Fruit fly (Drosophila melanogaster): Measurements from ENCODE around the gene CG4631.

The CG4631 gene

DNA sequence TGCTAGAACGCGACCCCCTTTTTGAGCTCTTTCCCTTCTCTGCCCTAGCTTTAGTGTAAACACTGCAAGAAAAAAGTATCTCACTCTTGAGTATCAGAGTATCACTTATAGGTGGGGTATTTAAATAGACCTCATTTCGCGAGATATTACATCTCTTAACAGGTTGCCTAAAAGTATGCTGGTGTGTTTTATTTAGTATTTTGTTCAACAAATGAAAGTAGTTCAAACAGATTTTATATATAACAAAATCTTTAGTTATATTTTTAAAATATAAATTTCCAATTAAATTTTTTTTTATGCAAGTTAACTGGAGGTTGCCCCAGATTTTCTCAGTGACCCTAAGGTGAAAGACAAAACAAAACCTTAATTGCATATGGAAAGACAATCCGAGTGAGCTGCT lies 15.7 kb upstream of the CG4631 start (continued):
- peak; percentile 77 for TF ChIP-seq OdsH (GFP tag; optimal IDR thresholded peaks at IDR 0.05)
- TF ChIP-seq net (GFP tag; optimal IDR thresholded peaks at IDR 0.05), result peak; percentile 42
- peak; percentile 92 for TF ChIP-seq Eip78C (GFP tag)
- peak; percentile 37 for TF ChIP-seq CG4318 (GFP tag; optimal IDR thresholded peaks at IDR 0.05)
- no peak for TF ChIP-seq vri (GFP tag; optimal IDR thresholded peaks at IDR 0.05)
- peak; percentile 50 for TF ChIP-seq CG11902 (GFP tag; optimal IDR thresholded peaks at IDR 0.05)
- peak; percentile 69 to 87 for TF ChIP-seq salr (GFP tag; optimal IDR thresholded peaks at IDR 0.05)
- peak; percentile 48 for TF ChIP-seq Gug (GFP tag; IDR thresholded peaks at IDR 0.05)
- no peak for TF ChIP-seq esn (GFP tag; optimal IDR thresholded peaks at IDR 0.05)
- no peak for TF ChIP-seq Met (GFP tag; optimal IDR thresholded peaks at IDR 0.05)
- TF ChIP-seq Sox15 (GFP tag; optimal IDR thresholded peaks at IDR 0.05), result peak; percentile 60
- TF ChIP-seq ss (GFP tag; optimal IDR thresholded peaks at IDR 0.05), result peak; percentile 81 to 91
- TF ChIP-seq Lpt (GFP tag; optimal IDR thresholded peaks at IDR 0.05), result peak; percentile 42
- no peak for TF ChIP-seq CG6792 (GFP tag; optimal IDR thresholded peaks at IDR 0.05)
- peak; percentile 81 for TF ChIP-seq CG10631 (GFP tag; optimal IDR thresholded peaks at IDR 0.05)

DNA sequence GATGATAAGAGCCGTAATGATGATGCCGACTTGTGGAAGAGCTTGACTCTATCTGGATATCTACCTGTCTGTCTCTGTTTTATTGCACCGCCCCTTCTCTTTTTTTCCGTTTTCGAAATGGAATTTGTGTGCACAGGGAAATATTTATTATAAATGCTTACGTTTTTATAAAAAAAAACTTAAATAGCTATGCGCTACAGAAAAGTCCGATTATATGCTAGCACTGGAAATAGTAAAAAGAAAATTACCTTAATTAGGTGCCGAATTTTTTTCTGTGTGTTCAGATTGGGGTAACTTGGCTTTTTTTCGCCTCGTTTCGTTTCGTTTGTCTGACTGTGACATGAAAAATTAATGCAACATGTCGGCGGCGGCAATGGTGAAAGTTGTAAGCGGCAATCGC lies 15.2 kb upstream of the CG4631 start:
- TF ChIP-seq CG32006 (GFP tag; optimal IDR thresholded peaks at IDR 0.05) (peak; percentile 93), ss (GFP tag; optimal IDR thresholded peaks at IDR 0.05) (no peak), net (GFP tag; optimal IDR thresholded peaks at IDR 0.05) (peak; percentile 81), CG3919 (GFP tag; optimal IDR thresholded peaks at IDR 0.05) (peak; percentile 89), CG11762 (GFP tag; optimal IDR thresholded peaks at IDR 0.05; ENCODE audit: insufficient read depth) (peak; percentile 79), CG6854 (GFP tag; optimal IDR thresholded peaks at IDR 0.05) (peak; percentile 51), CG1621 (tag; optimal IDR thresholded peaks at IDR 0.05) (peak; percentile 69), Ets21C (GFP tag; optimal IDR thresholded peaks at IDR 0.05) (peak; percentile 52), spab (GFP tag; optimal IDR thresholded peaks at IDR 0.05) (peak; percentile 79), Smox (GFP tag; optimal IDR thresholded peaks at IDR 0.05) (peak; percentile 76), CG4318 (GFP tag; optimal IDR thresholded peaks at IDR 0.05) (peak; percentile 85), CG6792 (GFP tag; optimal IDR thresholded peaks at IDR 0.05) (peak; percentile 90), Lpt (GFP tag; optimal IDR thresholded peaks at IDR 0.05) (peak; percentile 81), esn (GFP tag; optimal IDR thresholded peaks at IDR 0.05) (peak; percentile 83), Hr38 (GFP tag; optimal IDR thresholded peaks at IDR 0.05) (no peak), CG6808 (GFP tag; optimal IDR thresholded peaks at IDR 0.05) (peak; percentile 67), Eip93F (GFP tag; optimal IDR thresholded peaks at IDR 0.05) (no peak), dac (GFP tag; optimal IDR thresholded peaks at IDR 0.05) (peak; percentile 75), acj6 (GFP tag; optimal IDR thresholded peaks at IDR 0.05) (peak; percentile 88), Sox15 (GFP tag; optimal IDR thresholded peaks at IDR 0.05) (peak; percentile 70), Sox14 (GFP tag; optimal IDR thresholded peaks at IDR 0.05) (peak; percentile 89), CG8632 (GFP tag; optimal IDR thresholded peaks at IDR 0.05) (peak; percentile 87), Ets96B (tag; optimal IDR thresholded peaks at IDR 0.05) (peak; percentile 69), CG9139 (GFP tag; optimal IDR thresholded peaks at IDR 0.05) (no peak), CG3032 (tag; optimal IDR thresholded peaks at IDR 0.05) (peak; percentile 79), CG11902 (GFP tag; optimal IDR thresholded peaks at IDR 0.05) (peak; percentile 84), CG6163 (GFP tag; IDR thresholded peaks at IDR 0.05) (peak; percentile 94), Sox102F (GFP tag; optimal IDR thresholded peaks at IDR 0.05) (peak; percentile 75), fd85E (GFP tag; optimal IDR thresholded peaks at IDR 0.05) (peak; percentile 36), Met (GFP tag; optimal IDR thresholded peaks at IDR 0.05) (peak; percentile 67), Eip75B (GFP tag; optimal IDR thresholded peaks at IDR 0.05) (peak; percentile 81), dsx (GFP tag; optimal IDR thresholded peaks at IDR 0.05; ENCODE audit: poor library complexity, severe bottlenecking) (peak; percentile 19), fd59A (GFP tag; optimal IDR thresholded peaks at IDR 0.05) (peak; percentile 65), CG7368 (GFP tag; optimal IDR thresholded peaks at IDR 0.05) (peak; percentile 86), salr (GFP tag; optimal IDR thresholded peaks at IDR 0.05) (peak; percentile 43 to 61), svp (GFP tag) (peak; percentile 87), OdsH (GFP tag; optimal IDR thresholded peaks at IDR 0.05) (peak; percentile 88), CG6276 (GFP tag; optimal IDR thresholded peaks at IDR 0.05) (peak; percentile 83), cyc (GFP tag; optimal IDR thresholded peaks at IDR 0.05) (peak; percentile 68), Blimp-1 (GFP tag; optimal IDR thresholded peaks at IDR 0.05) (peak; percentile 39), eg (GFP tag; IDR thresholded peaks at IDR 0.05) (peak; percentile 92), fkh (GFP tag; optimal IDR thresholded peaks at IDR 0.05) (no peak), CG10669 (GFP tag; optimal IDR thresholded peaks at IDR 0.05) (peak; percentile 82), pdm3 (GFP tag; optimal IDR thresholded peaks at IDR 0.05) (peak; percentile 94)

All from whole organism, prepupa.